Worm (Caenorhabditis elegans): ENCODE data around the gene srbc-60.

The srbc-60 gene

DNA sequence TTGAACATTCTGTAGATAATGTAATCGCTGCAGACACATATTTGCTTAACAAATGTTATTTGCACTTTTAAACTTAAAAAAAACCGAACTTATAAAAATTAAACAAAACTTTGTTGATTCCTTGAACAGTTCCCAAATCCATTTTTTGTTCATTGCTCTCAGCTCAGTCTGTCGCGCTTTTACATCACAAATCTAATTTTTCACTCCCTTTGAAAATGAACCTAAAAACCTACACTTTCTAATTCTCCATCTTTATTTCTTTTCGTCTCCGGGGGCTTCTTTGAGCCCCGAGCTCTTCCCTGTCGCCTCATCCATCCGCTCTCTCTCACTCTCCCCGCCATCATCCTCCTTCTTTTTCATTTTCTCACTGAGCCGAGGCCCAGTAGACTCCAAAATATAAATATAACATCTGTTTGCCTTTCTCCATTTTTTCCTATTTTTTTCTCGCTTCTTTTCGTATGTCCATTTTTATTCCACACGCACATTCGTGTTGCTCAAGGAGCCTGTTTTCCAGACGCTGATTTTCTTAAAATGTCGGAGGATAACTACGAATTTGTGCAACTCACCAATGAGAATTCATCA lies 30.3 kb downstream of the srbc-60 start, which contains the start of gene R13D11.4:
Gene R13D11.4 (plus strand): TSS at position 532 of the 582 bp plus-strand sequence.
- TF ChIP-seq tlf-1 (GFP tag; optimal IDR thresholded peaks at IDR 0.05) (no peak), ccch-3 (GFP tag; optimal IDR thresholded peaks at IDR 0.05) (no peak), snpc-1.3 (tag; optimal IDR thresholded peaks at IDR 0.05; ENCODE audit: insufficient read depth) (no peak), akir-1 (GFP tag; optimal IDR thresholded peaks at IDR 0.05) (no peak), efl-1 (GFP tag; optimal IDR thresholded peaks at IDR 0.05) (no peak), snpc-3.4 (tag; optimal IDR thresholded peaks at IDR 0.05) (no peak), B0035.1 (tag; optimal IDR thresholded peaks at IDR 0.05) (no peak), lin-26 (GFP tag; IDR thresholded peaks at IDR 0.05) (no peak), unc-130 (GFP tag; optimal IDR thresholded peaks at IDR 0.05) (no peak), snpc-1.1 (tag; optimal IDR thresholded peaks at IDR 0.05; ENCODE audit: insufficient read depth) (no peak), attf-5 (GFP tag; optimal IDR thresholded peaks at IDR 0.05) (no peak)

DNA sequence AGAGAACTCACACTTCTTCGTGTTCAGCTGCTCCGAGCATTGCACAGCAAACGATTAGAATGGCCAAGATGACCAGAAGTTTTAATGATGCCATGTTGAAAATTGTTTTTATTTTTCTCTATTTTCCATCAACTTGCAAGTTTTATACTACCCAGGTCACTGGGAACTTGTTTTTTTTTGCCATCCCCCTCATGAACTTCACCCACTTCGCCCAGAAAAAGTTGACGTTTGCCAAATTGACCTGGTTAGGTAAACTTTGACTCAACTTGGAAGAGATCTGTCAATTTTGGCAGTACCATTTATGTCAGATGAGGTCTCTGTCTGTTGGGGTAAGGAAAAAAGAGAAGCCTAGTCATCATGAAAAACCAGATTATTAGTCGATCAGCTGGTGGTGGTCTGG lies 33.0 kb downstream of the srbc-60 start, which contains the start of gene R13D11.10:
Gene R13D11.10 (minus strand): TSS at position 101 of the 400 bp plus-strand sequence.
- no peak for TF ChIP-seq ztf-6 (GFP tag; IDR thresholded peaks at IDR 0.05)
- TF ChIP-seq F52B5.7 (tag; optimal IDR thresholded peaks at IDR 0.05), result no peak
- TF ChIP-seq Y67H2A.10 (GFP tag; conservative IDR thresholded peaks at IDR 0.05), result no peak
- no peak for TF ChIP-seq him-1 (tag; optimal IDR thresholded peaks at IDR 0.05)
- no peak for TF ChIP-seq madf-3 (GFP tag; IDR thresholded peaks at IDR 0.05)
- no peak for TF ChIP-seq mel-28 (tag; optimal IDR thresholded peaks at IDR 0.05; ENCODE audit: borderline replicate concordance)
- no peak for TF ChIP-seq B0035.1 (tag; optimal IDR thresholded peaks at IDR 0.05)
- TF ChIP-seq ceh-58 (GFP tag; IDR thresholded peaks at IDR 0.05), result no peak
- no peak for TF ChIP-seq ama-1 (optimal IDR thresholded peaks at IDR 0.05)
- no peak for TF ChIP-seq ama-1 (GFP tag; optimal IDR thresholded peaks at IDR 0.05)
- no peak for TF ChIP-seq ets-4 (GFP tag; optimal IDR thresholded peaks at IDR 0.05)
- no peak for TF ChIP-seq rpc-1 (optimal IDR thresholded peaks at IDR 0.05)
- no peak for TF ChIP-seq rpc-1 (tag; optimal IDR thresholded peaks at IDR 0.05)
- no peak for TF ChIP-seq unc-130 (GFP tag; optimal IDR thresholded peaks at IDR 0.05)
- TF ChIP-seq Y56A3A.18 (GFP tag; IDR thresholded peaks at IDR 0.05), result no peak
- TF ChIP-seq madf-6 (GFP tag; IDR thresholded peaks at IDR 0.05), result no peak
- no peak for TF ChIP-seq lin-40 (tag; optimal IDR thresholded peaks at IDR 0.05)
- TF ChIP-seq ZK185.1 (tag; optimal IDR thresholded peaks at IDR 0.05; ENCODE audit: poor library complexity, severe bottlenecking), result no peak
- TF ChIP-seq ceh-100 (GFP tag; IDR thresholded peaks at IDR 0.05), result no peak
- TF ChIP-seq Y95B8A.8 (GFP tag; IDR thresholded peaks at IDR 0.05), result no peak
- no peak for TF ChIP-seq pha-4 (tag; optimal IDR thresholded peaks at IDR 0.05)
- no peak for TF ChIP-seq ztf-28 (GFP tag; IDR thresholded peaks at IDR 0.05)

DNA sequence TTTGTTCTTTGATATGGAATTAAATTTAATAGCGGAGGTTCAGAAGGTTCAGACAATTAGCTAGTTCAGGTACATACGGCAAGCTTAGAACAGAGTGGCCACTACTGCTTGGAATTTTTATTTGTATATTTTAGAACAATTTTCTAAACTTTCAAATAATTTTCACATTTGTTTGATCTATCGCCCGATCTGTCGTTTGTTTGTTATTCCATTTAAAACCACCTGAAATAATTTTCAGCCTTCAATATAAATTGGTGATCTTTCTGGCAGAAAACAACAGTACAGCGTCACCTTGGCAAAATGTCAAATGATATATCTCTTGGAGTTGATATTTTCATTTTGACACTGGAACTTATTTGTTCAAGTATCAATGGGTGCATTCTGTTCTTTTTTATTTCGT lies 34.6 kb downstream of the srbc-60 start, which contains the start of gene R13D11.3:
Gene R13D11.3 (plus strand): TSS at position 301 of the 400 bp plus-strand sequence.
- TF ChIP-seq F33H1.4 (GFP tag; IDR thresholded peaks at IDR 0.05) (no peak), hrde-1 (tag; optimal IDR thresholded peaks at IDR 0.05; ENCODE audit: borderline replicate concordance) (no peak), repo-1 (tag; optimal IDR thresholded peaks at IDR 0.05) (no peak), egrh-3 (GFP tag; IDR thresholded peaks at IDR 0.05) (no peak), nhr-90 (tag; optimal IDR thresholded peaks at IDR 0.05) (no peak), lir-1 (GFP tag; conservative IDR thresholded peaks at IDR 0.05) (no peak), lsl-1 (GFP tag; optimal IDR thresholded peaks at IDR 0.05) (no peak), Y53F4B.3 (GFP tag; IDR thresholded peaks at IDR 0.05) (no peak), xnd-1 (tag; optimal IDR thresholded peaks at IDR 0.05) (no peak), lsy-27 (tag; optimal IDR thresholded peaks at IDR 0.05; ENCODE audit: borderline replicate concordance, insufficient read depth) (no peak), F57C9.4 (tag; optimal IDR thresholded peaks at IDR 0.05) (no peak), Y53G8AR.9 (GFP tag; conservative IDR thresholded peaks at IDR 0.05) (no peak), lin-26 (GFP tag; IDR thresholded peaks at IDR 0.05) (no peak), lin-54 (GFP tag; optimal IDR thresholded peaks at IDR 0.05) (no peak)

Measured in whole organism, young adult.